Worm (Caenorhabditis elegans) whole organism, L1 larva: ENCODE results near the gene F43G6.10.

Experiments
- alr-1 ChIP-seq: fragments of 200-800 bp; sonication (Bioruptor generic); optimal IDR thresholded peaks from 2 replicates; lab custom pipeline; 2018; ENCODE audit warnings: borderline replicate concordance, mild to moderate bottlenecking, missing genetic modification characterization, missing compliant biosample characterization
- aly-2 ChIP-seq: fragments of 150-350 bp; optimal IDR thresholded peaks from 2 replicates; lab custom pipeline; 2014; ENCODE audit warnings: missing biosample characterization, missing genetic modification characterization
- ama-1 ChIP-seq: fragments of 150-350 bp; optimal IDR thresholded peaks from 2 replicates; lab custom pipeline; 2014
- blmp-1 ChIP-seq: fragments of 150-350 bp; optimal IDR thresholded peaks from 2 replicates; lab custom pipeline; 2014; ENCODE audit warnings: missing biosample characterization, missing genetic modification characterization
- ceh-63 ChIP-seq: fragments of 200-800 bp; sonication (Bioruptor generic); optimal IDR thresholded peaks from 2 replicates; lab custom pipeline; 2018; ENCODE audit warnings: mild to moderate bottlenecking, missing genetic modification characterization, missing compliant biosample characterization
- ceh-90 ChIP-seq: sonication (generic microtip); optimal IDR thresholded peaks from 2 replicates; lab custom pipeline; 2016; ENCODE audit warnings: missing genetic modification characterization, missing compliant biosample characterization
- dpl-1 ChIP-seq, 3 experiments: fragments of 150-350 bp in 2 of 3; sonication (generic microtip) in 1 of 3; optimal IDR thresholded peaks; 2 replicates each; lab custom pipeline; 2014 to 2017; ENCODE audit warnings: missing biosample characterization in 3 of 3, missing genetic modification characterization in 3 of 3, missing genetic modification reagents in 3 of 3
- nhr-12 ChIP-seq: sonication (generic microtip); optimal IDR thresholded peaks from 2 replicates; lab custom pipeline; 2017; ENCODE audit warnings: missing biosample characterization, missing genetic modification characterization
- nhr-76 ChIP-seq: sonication (generic microtip); optimal IDR thresholded peaks from 2 replicates; lab custom pipeline; 2017; ENCODE audit warnings: missing biosample characterization, missing genetic modification characterization
- nhr-77 ChIP-seq: fragments of 150-350 bp; optimal IDR thresholded peaks from 2 replicates; lab custom pipeline; 2014; ENCODE audit warnings: missing biosample characterization, missing genetic modification characterization
- snpc-4 ChIP-seq: fragments of 150-350 bp; optimal IDR thresholded peaks from 2 replicates; lab custom pipeline; 2014; ENCODE audit warnings: missing biosample characterization, missing genetic modification characterization
- unc-30 ChIP-seq: sonication (generic microtip); optimal IDR thresholded peaks from 2 replicates; lab custom pipeline; 2017; ENCODE audit warnings: missing biosample characterization, missing genetic modification characterization
- unc-62 ChIP-seq: fragments of 150-350 bp; optimal IDR thresholded peaks from 2 replicates; lab custom pipeline; 2014; ENCODE audit warnings: missing biosample characterization, missing genetic modification reagents, missing genetic modification characterization
- xbp-1 ChIP-seq: sonication (generic microtip); optimal IDR thresholded peaks from 2 replicates; lab custom pipeline; 2016; ENCODE audit warnings: missing genetic modification characterization, missing compliant biosample characterization

ce11 chrII:11774218-11774617 is 34.9 kb upstream of the F43G6.10 start, which contains the start of gene F44E5.1:
- TF ChIP-seq nhr-12 (tag; lab: Kevin White, UChicago) (no peak), snpc-4 (tag; lab: Kevin White, UChicago) (no peak), ama-1 (lab: Kevin White, UChicago) (no peak), aly-2 (tag; lab: Kevin White, UChicago) (no peak), unc-30 (tag; lab: Kevin White, UChicago) (no peak), ceh-90 (tag; lab: Kevin White, UChicago) (no peak), blmp-1 (no peak), nhr-76 (tag; lab: Kevin White, UChicago) (no peak), unc-62 (no peak), ceh-63 (GFP tag; lab: Kevin White, UChicago) (no peak), alr-1 (tag; lab: Kevin White, UChicago) (no peak), nhr-77 (tag; lab: Kevin White, UChicago) (no peak), dpl-1 (GFP tag; optimal IDR thresholded peaks at IDR 0.05; lab: Kevin White, UChicago) (no peak), xbp-1 (tag; lab: Kevin White, UChicago) (no peak)
